Worm (Caenorhabditis elegans): ENCODE results near the gene F35F10.14.
"Not testable (repeated sequence)": the region's sequence is repeated elsewhere in the genome, so short reads cannot be mapped to it uniquely, and the experiment has no call there.

F35F10.14 gene

ce11 chrV:3320005-3320404, at the start of gene F35F10.14:
Gene F35F10.14 (minus strand): TSS chrV:3320105.
- no peak for TF ChIP-seq W03F9.2 (tag; optimal IDR thresholded peaks at IDR 0.05)
- TF ChIP-seq dao-5 (tag; optimal IDR thresholded peaks at IDR 0.05), result no peak
- no peak for TF ChIP-seq him-1 (tag; optimal IDR thresholded peaks at IDR 0.05)

- not testable (repeated sequence) for TF ChIP-seq dao-5, W03F9.2, him-1 (tag; optimal IDR thresholded peaks at IDR 0.05)
Measured at ce11 chrV:3367773-3368172, 47.9 kb upstream of the F35F10.14 start, which contains the start of gene C04E12.2. Gene C04E12.2 (plus strand): TSS chrV:3368073.

ce11 chrV:3362475-3362874, 42.6 kb upstream of the F35F10.14 start, which contains the start of gene C04E12.4:
Gene C04E12.4 (plus strand): TSS chrV:3362775.
- TF ChIP-seq dao-5 (tag; optimal IDR thresholded peaks at IDR 0.05) (no peak), W03F9.2 (tag; optimal IDR thresholded peaks at IDR 0.05) (no peak), him-1 (tag; optimal IDR thresholded peaks at IDR 0.05) (no peak)

ce11 chrV:3361633-3362032, 41.7 kb upstream of the F35F10.14 start:
- TF ChIP-seq him-1 (tag; optimal IDR thresholded peaks at IDR 0.05) (no peak), dao-5 (tag; optimal IDR thresholded peaks at IDR 0.05) (no peak), W03F9.2 (tag; optimal IDR thresholded peaks at IDR 0.05) (no peak)

ce11 chrV:3358267-3358666, 38.4 kb upstream of the F35F10.14 start, which contains the start of gene C04E12.5:
Gene C04E12.5 (plus strand): TSS chrV:3358567.
- TF ChIP-seq dao-5 (tag; optimal IDR thresholded peaks at IDR 0.05), result no peak
- no peak for TF ChIP-seq him-1 (tag; optimal IDR thresholded peaks at IDR 0.05)
- TF ChIP-seq W03F9.2 (tag; optimal IDR thresholded peaks at IDR 0.05), result no peak

- TF ChIP-seq dao-5 (tag; optimal IDR thresholded peaks at IDR 0.05), result no peak
- TF ChIP-seq W03F9.2 (tag; optimal IDR thresholded peaks at IDR 0.05), result no peak
- no peak for TF ChIP-seq him-1 (tag; optimal IDR thresholded peaks at IDR 0.05)
Measured at ce11 chrV:3357106-3357505, 37.2 kb upstream of the F35F10.14 start, which contains the start of gene scrm-3. Gene scrm-3 (minus strand): TSS chrV:3357206.

- TF ChIP-seq W03F9.2 (tag; optimal IDR thresholded peaks at IDR 0.05) (no peak), dao-5 (tag; optimal IDR thresholded peaks at IDR 0.05) (no peak), him-1 (tag; optimal IDR thresholded peaks at IDR 0.05) (no peak)
Measured at ce11 chrV:3355544-3355943, 35.6 kb upstream of the F35F10.14 start.

ce11 chrV:3352925-3353324, 33.0 kb upstream of the F35F10.14 start, which contains the start of gene C17B7.12:
Gene C17B7.12 (plus strand): TSS chrV:3353225.
- no peak for TF ChIP-seq W03F9.2 (tag; optimal IDR thresholded peaks at IDR 0.05)
- TF ChIP-seq dao-5 (tag; optimal IDR thresholded peaks at IDR 0.05), result no peak
- TF ChIP-seq him-1 (tag; optimal IDR thresholded peaks at IDR 0.05), result no peak

ce11 chrV:3351266-3351665, 31.4 kb upstream of the F35F10.14 start, which contains the start of gene str-63:
Gene str-63 (plus strand): TSS chrV:3351566.
- TF ChIP-seq dao-5 (tag; optimal IDR thresholded peaks at IDR 0.05) (no peak), W03F9.2 (tag; optimal IDR thresholded peaks at IDR 0.05) (no peak), him-1 (tag; optimal IDR thresholded peaks at IDR 0.05) (no peak)

ce11 chrV:3349877-3350276, 30.0 kb upstream of the F35F10.14 start, which contains the start of gene C17B7.15:
Gene C17B7.15 (plus strand): TSS chrV:3350177.
- TF ChIP-seq dao-5 (tag; optimal IDR thresholded peaks at IDR 0.05), result no peak
- TF ChIP-seq him-1 (tag; optimal IDR thresholded peaks at IDR 0.05), result no peak
- no peak for TF ChIP-seq W03F9.2 (tag; optimal IDR thresholded peaks at IDR 0.05)

ce11 chrV:3347486-3347885, 27.6 kb upstream of the F35F10.14 start:
- no peak for TF ChIP-seq him-1 (tag; optimal IDR thresholded peaks at IDR 0.05)
- TF ChIP-seq W03F9.2 (tag; optimal IDR thresholded peaks at IDR 0.05), result no peak
- TF ChIP-seq dao-5 (tag; optimal IDR thresholded peaks at IDR 0.05), result no peak

- TF ChIP-seq W03F9.2 (tag; optimal IDR thresholded peaks at IDR 0.05) (no peak), him-1 (tag; optimal IDR thresholded peaks at IDR 0.05) (no peak), dao-5 (tag; optimal IDR thresholded peaks at IDR 0.05) (no peak)
Measured at ce11 chrV:3346434-3347019, 26.6 kb upstream of the F35F10.14 start, which contains the start of gene fbxa-65. Gene fbxa-65 (minus strand): TSS chrV:3346484.

- TF ChIP-seq dao-5 (tag; optimal IDR thresholded peaks at IDR 0.05) (no peak), W03F9.2 (tag; optimal IDR thresholded peaks at IDR 0.05) (no peak), him-1 (tag; optimal IDR thresholded peaks at IDR 0.05) (no peak)
Measured at ce11 chrV:3344001-3344400, 24.1 kb upstream of the F35F10.14 start.

ce11 chrV:3342504-3342903, 22.6 kb upstream of the F35F10.14 start, which contains the start of gene C17B7.3:
Gene C17B7.3 (plus strand): TSS chrV:3342804.
- TF ChIP-seq W03F9.2 (tag; optimal IDR thresholded peaks at IDR 0.05), result no peak
- no peak for TF ChIP-seq dao-5 (tag; optimal IDR thresholded peaks at IDR 0.05)
- TF ChIP-seq him-1 (tag; optimal IDR thresholded peaks at IDR 0.05), result no peak

Measured in whole organism, L4/young adult.